Worm (Caenorhabditis elegans) whole organism, L4 larva: ENCODE results near the gene wdfy-2.

Experiments
- F10B5.3 ChIP-seq: sonication (generic microtip); optimal IDR thresholded peaks from 2 replicates; lab custom pipeline; 2016; ENCODE audit warnings: mild to moderate bottlenecking, missing genetic modification characterization, missing compliant biosample characterization
- F26F4.8 ChIP-seq: fragments of 200-800 bp; sonication (Bioruptor generic); conservative IDR thresholded peaks from 2 replicates; pipeline ENCODE4 v1.3.6; 2022; ENCODE audit warnings: missing genetic modification characterization, missing compliant biosample characterization
- F37D6.2 ChIP-seq: sonication (generic microtip); optimal IDR thresholded peaks from 2 replicates; lab custom pipeline; 2016; ENCODE audit warnings: mild to moderate bottlenecking, missing genetic modification characterization, missing compliant biosample characterization
- F49E8.2 ChIP-seq: sonication (generic microtip); optimal IDR thresholded peaks from 2 replicates; lab custom pipeline; 2016; ENCODE audit warnings: missing compliant biosample characterization, mild to moderate bottlenecking, missing genetic modification characterization, borderline replicate concordance
- T26A8.4 ChIP-seq: fragments of 200-800 bp; sonication (Bioruptor generic); IDR thresholded peaks from 2 replicates; pipeline ENCODE4 v1.3.6; 2022; ENCODE audit warnings: missing genetic modification characterization, missing compliant biosample characterization
- Y105C5A.15 ChIP-seq: fragments of 200-800 bp; sonication (Bioruptor generic); IDR thresholded peaks from 2 replicates; pipeline ENCODE4 v1.3.6; 2022; ENCODE audit warnings: missing genetic modification characterization, missing compliant biosample characterization
- Y5F2A.4 ChIP-seq: fragments of 200-800 bp; sonication (Bioruptor generic); optimal IDR thresholded peaks from 2 replicates; lab custom pipeline; 2018; ENCODE audit warnings: mild to moderate bottlenecking, missing genetic modification characterization, missing compliant biosample characterization
- Y75B8A.6 ChIP-seq: fragments of 200-800 bp; sonication (Bioruptor generic); IDR thresholded peaks from 2 replicates; pipeline ENCODE4 v1.3.6; 2022; ENCODE audit warnings: missing genetic modification reagents, missing genetic modification characterization, missing compliant biosample characterization
- ZK337.2 ChIP-seq: fragments of 200-800 bp; sonication (Bioruptor generic); IDR thresholded peaks from 2 replicates; pipeline ENCODE4 v1.3.6; 2022; ENCODE audit warnings: missing genetic modification reagents, missing genetic modification characterization, missing compliant biosample characterization
- ZK546.5 ChIP-seq, 2 experiments: sonication (generic microtip); optimal IDR thresholded peaks; 2 replicates each; lab custom pipeline; 2017; ENCODE audit warnings: missing biosample characterization in 2 of 2, missing genetic modification characterization in 2 of 2
- aly-2 ChIP-seq: sonication (generic microtip); optimal IDR thresholded peaks from 2 replicates; lab custom pipeline; 2018; ENCODE audit warnings: missing biosample characterization, missing genetic modification characterization
- arid-1 ChIP-seq: fragments of 200-800 bp; sonication (Bioruptor generic); conservative IDR thresholded peaks from 2 replicates; pipeline ENCODE4 v1.3.6; 2022; ENCODE audit warnings: missing genetic modification reagents, missing genetic modification characterization, missing compliant biosample characterization
- attf-4 ChIP-seq: sonication (generic microtip); optimal IDR thresholded peaks from 3 replicates; lab custom pipeline; 2017; ENCODE audit warnings: missing biosample characterization, missing genetic modification characterization
- ceh-32 ChIP-seq: sonication (generic microtip); optimal IDR thresholded peaks from 2 replicates; lab custom pipeline; 2016; ENCODE audit warnings: mild to moderate bottlenecking, missing genetic modification characterization, missing compliant biosample characterization; ENCODE audit not compliant: poor library complexity
- ceh-62 ChIP-seq: sonication (generic microtip); optimal IDR thresholded peaks from 2 replicates; lab custom pipeline; 2017; ENCODE audit warnings: missing biosample characterization, missing genetic modification characterization
- ceh-82 ChIP-seq: sonication (generic microtip); optimal IDR thresholded peaks from 2 replicates; lab custom pipeline; 2017; ENCODE audit warnings: missing biosample characterization, missing genetic modification characterization
- ctbp-1 ChIP-seq: fragments of 200-800 bp; sonication (Bioruptor generic); IDR thresholded peaks from 2 replicates; pipeline ENCODE4 v1.3.6; 2022; ENCODE audit warnings: missing genetic modification reagents, missing genetic modification characterization, missing compliant biosample characterization
- dpl-1 ChIP-seq: fragments of 150-350 bp; optimal IDR thresholded peaks from 2 replicates; lab custom pipeline; 2014; ENCODE audit warnings: missing biosample characterization, missing genetic modification reagents, missing genetic modification characterization
- dve-1 ChIP-seq: sonication (generic microtip); optimal IDR thresholded peaks from 2 replicates; lab custom pipeline; 2017; ENCODE audit warnings: antibody characterized with exemption, mild to moderate bottlenecking, missing genetic modification characterization, missing compliant biosample characterization; ENCODE audit not compliant: insufficient read depth
- fkh-10 ChIP-seq: fragments of 150-350 bp; optimal IDR thresholded peaks from 2 replicates; lab custom pipeline; 2014; ENCODE audit warnings: missing biosample characterization, missing genetic modification reagents, missing genetic modification characterization
- lin-29 ChIP-seq: fragments of 200-800 bp; sonication (Bioruptor generic); IDR thresholded peaks from 2 replicates; pipeline ENCODE4 v1.3.6; 2022; ENCODE audit warnings: missing genetic modification reagents, missing genetic modification characterization, missing compliant biosample characterization
- lin-39 ChIP-seq: fragments of 150-350 bp; optimal IDR thresholded peaks from 2 replicates; lab custom pipeline; 2014; ENCODE audit warnings: missing biosample characterization, missing genetic modification reagents, missing genetic modification characterization
- madf-5 ChIP-seq, 2 experiments: fragments of 200-800 bp; sonication (Bioruptor generic); IDR thresholded peaks; 2 replicates each; pipeline ENCODE4 v1.3.6; 2022; ENCODE audit warnings: missing compliant biosample characterization in 2 of 2, missing genetic modification characterization in 2 of 2
- madf-9 ChIP-seq: fragments of 200-800 bp; sonication (Bioruptor generic); conservative IDR thresholded peaks from 2 replicates; pipeline ENCODE4 v1.3.6; 2022; ENCODE audit warnings: missing genetic modification reagents, missing genetic modification characterization, missing compliant biosample characterization
- mep-1 ChIP-seq: fragments of 150-350 bp; sonication (generic microtip); optimal IDR thresholded peaks from 3 replicates; lab custom pipeline; 2014; ENCODE audit warnings: missing biosample characterization, missing genetic modification characterization
- mxl-3 ChIP-seq: fragments of 200-800 bp; sonication (Bioruptor generic); optimal IDR thresholded peaks from 2 replicates; lab custom pipeline; 2018; ENCODE audit warnings: mild to moderate bottlenecking, missing genetic modification characterization, missing compliant biosample characterization
- nhr-11 ChIP-seq: fragments of 150-350 bp; optimal IDR thresholded peaks from 2 replicates; lab custom pipeline; 2014; ENCODE audit warnings: missing biosample characterization, missing genetic modification characterization
- nhr-237 ChIP-seq: sonication (generic microtip); optimal IDR thresholded peaks from 2 replicates; lab custom pipeline; 2017; ENCODE audit warnings: missing biosample characterization, missing genetic modification characterization
- nhr-25 ChIP-seq: sonication (generic microtip); optimal IDR thresholded peaks from 2 replicates; lab custom pipeline; 2017; ENCODE audit warnings: missing genetic modification characterization, mild to moderate bottlenecking, missing compliant biosample characterization, antibody characterized with exemption, moderate library complexity, borderline replicate concordance; ENCODE audit not compliant: insufficient read depth
- nhr-41 ChIP-seq: fragments of 200-800 bp; sonication (Bioruptor generic); IDR thresholded peaks from 2 replicates; pipeline ENCODE4 v1.3.6; 2022; ENCODE audit warnings: missing genetic modification reagents, missing genetic modification characterization, missing compliant biosample characterization
- nhr-42 ChIP-seq: fragments of 200-800 bp; sonication (Bioruptor generic); IDR thresholded peaks from 2 replicates; pipeline ENCODE4 v1.3.6; 2022; ENCODE audit warnings: missing genetic modification characterization, missing compliant biosample characterization
- nhr-6 ChIP-seq: fragments of 150-350 bp; optimal IDR thresholded peaks from 2 replicates; lab custom pipeline; 2014; ENCODE audit warnings: missing biosample characterization, missing genetic modification characterization
- nhr-77 ChIP-seq: fragments of 150-350 bp; optimal IDR thresholded peaks from 2 replicates; lab custom pipeline; 2014; ENCODE audit warnings: missing biosample characterization, missing genetic modification characterization
- pha-4 ChIP-seq, 2 experiments: fragments of 150-350 bp in 1 of 2; fragments of 200-800 bp in 1 of 2; sonication (Bioruptor generic) in 1 of 2; IDR thresholded peaks in 1 of 2; optimal IDR thresholded peaks in 1 of 2; 2 replicates each; pipeline versions ENCODE4 v1.3.6 to Lab custom; 2014 to 2022; ENCODE audit warnings: missing genetic modification characterization in 2 of 2, missing genetic modification reagents in 2 of 2, missing biosample characterization in 1 of 2, missing compliant biosample characterization in 1 of 2
- rbr-2 ChIP-seq: sonication (generic microtip); optimal IDR thresholded peaks from 2 replicates; lab custom pipeline; 2016; ENCODE audit warnings: missing genotype, missing genetic modification characterization, missing compliant biosample characterization
- sdz-12 ChIP-seq: fragments of 200-800 bp; sonication (Bioruptor generic); optimal IDR thresholded peaks from 2 replicates; lab custom pipeline; 2018; ENCODE audit warnings: mild to moderate bottlenecking, missing genetic modification characterization, missing compliant biosample characterization
- skn-1 ChIP-seq: fragments of 150-350 bp; optimal IDR thresholded peaks from 2 replicates; lab custom pipeline; 2014; ENCODE audit warnings: missing biosample characterization, missing genetic modification characterization
- snpc-4 ChIP-seq: fragments of 150-350 bp; optimal IDR thresholded peaks from 2 replicates; lab custom pipeline; 2014; ENCODE audit warnings: missing biosample characterization, missing genetic modification characterization
- spr-1 ChIP-seq: sonication (generic microtip); optimal IDR thresholded peaks from 2 replicates; lab custom pipeline; 2016; ENCODE audit warnings: mild to moderate bottlenecking, missing genetic modification characterization, missing compliant biosample characterization
- spr-3 ChIP-seq: fragments of 200-800 bp; sonication (Bioruptor generic); optimal IDR thresholded peaks from 2 replicates; lab custom pipeline; 2018; ENCODE audit warnings: mild to moderate bottlenecking, missing genetic modification characterization, missing compliant biosample characterization
- tag-97 ChIP-seq: fragments of 200-800 bp; sonication (Bioruptor generic); IDR thresholded peaks from 2 replicates; pipeline ENCODE4 v1.3.6; 2022; ENCODE audit warnings: missing genetic modification characterization, missing compliant biosample characterization
- tra-1 ChIP-seq: fragments of 200-800 bp; sonication (Bioruptor generic); IDR thresholded peaks from 2 replicates; pipeline ENCODE4 v1.3.6; 2022; ENCODE audit warnings: missing genetic modification reagents, missing genetic modification characterization, missing compliant biosample characterization
- unc-130 ChIP-seq: sonication (generic microtip); optimal IDR thresholded peaks from 2 replicates; lab custom pipeline; 2016; ENCODE audit warnings: missing genetic modification reagents, missing genetic modification characterization, missing compliant biosample characterization
- zag-1 ChIP-seq: fragments of 150-350 bp; optimal IDR thresholded peaks from 2 replicates; lab custom pipeline; 2014; ENCODE audit warnings: missing biosample characterization, missing genetic modification characterization
- zfp-2 ChIP-seq: sonication (generic microtip); optimal IDR thresholded peaks from 2 replicates; lab custom pipeline; 2016; ENCODE audit warnings: mild to moderate bottlenecking, missing genetic modification characterization, missing compliant biosample characterization
- zip-11 ChIP-seq: fragments of 200-800 bp; sonication (Bioruptor generic); IDR thresholded peaks from 2 replicates; pipeline ENCODE4 v1.3.6; 2022; ENCODE audit warnings: missing genetic modification characterization, missing compliant biosample characterization
- zip-2 ChIP-seq: fragments of 150-350 bp; optimal IDR thresholded peaks from 2 replicates; lab custom pipeline; 2014; ENCODE audit warnings: missing biosample characterization, missing genetic modification characterization

wdfy-2 gene

ce11 chrII:9324824-9325351, 5.2 kb downstream of the wdfy-2 start, which contains the start of gene eat-3 (continued):
- TF ChIP-seq lin-29 (GFP tag; lab: Robert Waterston, UW) (no peak), zip-11 (GFP tag; lab: Robert Waterston, UW) (no peak), nhr-237 (tag; lab: Kevin White, UChicago) (no peak), skn-1 (no peak), tra-1 (GFP tag; lab: Robert Waterston, UW) (no peak), dve-1 (tag; lab: Kevin White, UChicago) (peak; percentile 56), sdz-12 (GFP tag; lab: Kevin White, UChicago) (no peak), zfp-2 (tag; lab: Kevin White, UChicago) (no peak), ceh-62 (tag; lab: Kevin White, UChicago) (no peak), T26A8.4 (GFP tag; lab: Robert Waterston, UW) (no peak), F10B5.3 (no peak), mxl-3 (GFP tag; lab: Kevin White, UChicago) (no peak), arid-1 (GFP tag; lab: Robert Waterston, UW) (no peak), rbr-2 (tag; lab: Kevin White, UChicago) (no peak), F49E8.2 (tag; lab: Kevin White, UChicago) (no peak), spr-1 (tag; lab: Kevin White, UChicago) (no peak), madf-5 (GFP tag; IDR thresholded peaks at IDR 0.05; lab: Robert Waterston, UW) (no peak), madf-9 (GFP tag; lab: Robert Waterston, UW) (no peak), lin-39 (tag; lab: Kevin White, UChicago) (no peak), F26F4.8 (GFP tag; lab: Robert Waterston, UW) (no peak), ceh-82 (no peak), dpl-1 (GFP tag; lab: Kevin White, UChicago) (no peak), tag-97 (GFP tag; lab: Robert Waterston, UW) (no peak), aly-2 (tag; lab: Kevin White, UChicago) (no peak), nhr-6 (peak; percentile 34), pha-4 (GFP tag; IDR thresholded peaks at IDR 0.05; lab: Robert Waterston, UW) (no peak), pha-4 (tag; optimal IDR thresholded peaks at IDR 0.05; lab: Kevin White, UChicago) (no peak), spr-3 (GFP tag; lab: Kevin White, UChicago) (no peak), attf-4 (tag; lab: Kevin White, UChicago) (no peak), nhr-25 (tag; lab: Kevin White, UChicago) (no peak), mep-1 (tag; lab: Kevin White, UChicago) (peak; percentile 42), unc-130 (GFP tag; lab: Kevin White, UChicago) (no peak), nhr-42 (no peak), fkh-10 (GFP tag; lab: Kevin White, UChicago) (no peak), Y5F2A.4 (GFP tag; lab: Kevin White, UChicago) (no peak), ceh-32 (tag; lab: Kevin White, UChicago) (no peak), nhr-11 (tag; lab: Kevin White, UChicago) (no peak), snpc-4 (tag; lab: Kevin White, UChicago) (no peak), zag-1 (no peak), Y105C5A.15 (GFP tag; lab: Robert Waterston, UW) (no peak), ZK337.2 (no peak), ZK546.5 (tag; optimal IDR thresholded peaks at IDR 0.05; lab: Kevin White, UChicago) (no peak), zip-2 (tag; lab: Kevin White, UChicago) (no peak), ctbp-1 (GFP tag; lab: Robert Waterston, UW) (0 out of 2 replicates have a peak, but pooled peaks have one; percentile 26), Y75B8A.6 (GFP tag; lab: Robert Waterston, UW) (no peak), nhr-77 (tag; lab: Kevin White, UChicago) (peak; percentile 36), F37D6.2 (tag; lab: Kevin White, UChicago) (no peak), nhr-41 (GFP tag; lab: Robert Waterston, UW) (no peak)
